Worm (Caenorhabditis elegans): ENCODE measurements around the gene mrps-18C.

ce11 chrIII:4930154-4930679 is 5.2 kb upstream of the mrps-18C start, which contains the start of gene set-2:
- TF ChIP-seq ztf-4 (tag; optimal IDR thresholded peaks at IDR 0.05) (no peak), ceh-9 (tag; optimal IDR thresholded peaks at IDR 0.05) (no peak), elt-2 (tag; optimal IDR thresholded peaks at IDR 0.05) (peak; percentile 30), unc-39 (tag; optimal IDR thresholded peaks at IDR 0.05) (no peak), snpc-4 (tag; optimal IDR thresholded peaks at IDR 0.05) (no peak), nhr-12 (tag; optimal IDR thresholded peaks at IDR 0.05) (no peak), nhr-237 (tag; optimal IDR thresholded peaks at IDR 0.05) (no peak), daf-12 (tag; optimal IDR thresholded peaks at IDR 0.05) (no peak), nhr-76 (tag; optimal IDR thresholded peaks at IDR 0.05) (no peak), mml-1 (tag; optimal IDR thresholded peaks at IDR 0.05) (no peak)
